Worm (Caenorhabditis elegans): Measurements from ENCODE around the gene F55G11.10.

DNA sequence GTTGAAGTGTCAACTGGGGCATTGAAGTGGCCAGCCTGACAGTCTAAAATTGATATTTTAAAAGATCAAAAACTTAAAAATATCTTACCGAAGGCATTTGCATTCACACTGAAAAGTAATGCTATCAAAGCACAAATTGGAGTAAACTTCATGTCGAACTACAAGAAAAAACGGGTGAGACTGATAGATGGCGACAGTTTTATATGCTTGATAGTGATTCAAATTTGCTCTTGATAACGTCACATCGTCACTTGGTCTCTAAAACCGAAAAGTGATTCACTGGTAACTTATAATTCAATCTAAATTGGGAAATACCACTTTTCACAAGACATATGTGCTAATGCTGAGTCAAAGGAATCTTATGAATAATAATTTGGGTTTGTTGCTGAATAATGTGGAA lies 43.1 kb downstream of the F55G11.10 start, which contains the start of gene K10D11.5:
- no peak for TF ChIP-seq eor-1 (tag; optimal IDR thresholded peaks at IDR 0.05)
- peak; percentile 93 for TF ChIP-seq pqm-1 (tag; optimal IDR thresholded peaks at IDR 0.05)
- no peak for TF ChIP-seq ama-1 (optimal IDR thresholded peaks at IDR 0.05)
- no peak for TF ChIP-seq nhr-237 (tag; optimal IDR thresholded peaks at IDR 0.05)
- no peak for TF ChIP-seq nhr-11 (tag; optimal IDR thresholded peaks at IDR 0.05)
- TF ChIP-seq nhr-12 (tag; optimal IDR thresholded peaks at IDR 0.05) = no peak
- TF ChIP-seq nhr-43 (tag; optimal IDR thresholded peaks at IDR 0.05; ENCODE audit: poor library complexity, severe bottlenecking) = no peak
- no peak for TF ChIP-seq nhr-25 (tag; optimal IDR thresholded peaks at IDR 0.05)
- no peak for TF ChIP-seq egl-5 (tag; optimal IDR thresholded peaks at IDR 0.05)
- no peak for TF ChIP-seq jun-1 (tag; optimal IDR thresholded peaks at IDR 0.05)
- TF ChIP-seq fos-1 (tag; optimal IDR thresholded peaks at IDR 0.05) = no peak

All from whole organism, L3 larva.